Fruit fly (Drosophila melanogaster): Measurements from ENCODE around the gene Ugt303A1.
A peak's percentile ranks its signal among the peaks of the same experiment; 100 is the strongest.

Gene Ugt303A1

dm6 chr3R:11211291-11212061 lies 36.1 kb downstream of the Ugt303A1 start (continued):
- TF ChIP-seq crp (GFP tag; optimal IDR thresholded peaks at IDR 0.05): no peak
- TF ChIP-seq Mad (GFP tag; optimal IDR thresholded peaks at IDR 0.05): peak; percentile 65
- peak; percentile 56 for TF ChIP-seq Blimp-1 (GFP tag; optimal IDR thresholded peaks at IDR 0.05)
- TF ChIP-seq CG2875 (GFP tag; optimal IDR thresholded peaks at IDR 0.05): peak; percentile 31
- peak; percentile 9 for TF ChIP-seq CG6854 (GFP tag; optimal IDR thresholded peaks at IDR 0.05)
- peak; percentile 68 for TF ChIP-seq CG16863 (GFP tag; optimal IDR thresholded peaks at IDR 0.05)
- peak; percentile 20 for TF ChIP-seq emc (GFP tag; optimal IDR thresholded peaks at IDR 0.05)
- no peak for TF ChIP-seq cad (GFP tag; optimal IDR thresholded peaks at IDR 0.05)
- no peak for TF ChIP-seq en (GFP tag; optimal IDR thresholded peaks at IDR 0.05)
- peak; percentile 91 for TF ChIP-seq Rfx (GFP tag; IDR thresholded peaks at IDR 0.05)
- TF ChIP-seq gcm (GFP tag; optimal IDR thresholded peaks at IDR 0.05): peak; percentile 27
- TF ChIP-seq CG8478 (optimal IDR thresholded peaks at IDR 0.05): no peak
- peak; percentile 48 for TF ChIP-seq Atf-2 (GFP tag; optimal IDR thresholded peaks at IDR 0.05)
- peak; percentile 68 for TF ChIP-seq bab2 (GFP tag; optimal IDR thresholded peaks at IDR 0.05)
- TF ChIP-seq Dbx (GFP tag; IDR thresholded peaks at IDR 0.05): peak; percentile 78
- peak; percentile 67 for TF ChIP-seq ara (GFP tag; IDR thresholded peaks at IDR 0.05)
- no peak; the same call in 1 of the 2 replicates for TF ChIP-seq MBD-R2 (GFP tag; IDR thresholded peaks at IDR 0.05)
- TF ChIP-seq Rx (GFP tag; IDR thresholded peaks at IDR 0.05): 0 out of 2 replicates have a peak, but pooled peaks have one; percentile 37
- TF ChIP-seq CG12942 (GFP tag; optimal IDR thresholded peaks at IDR 0.05): peak; percentile 61
- 0 out of 2 replicates have a peak, but pooled peaks have one; percentile 15 for TF ChIP-seq E2f2 (GFP tag; IDR thresholded peaks at IDR 0.05)
- TF ChIP-seq CG34224 (GFP tag; IDR thresholded peaks at IDR 0.05; ENCODE audit: partially characterized antibody): no peak
- 0 out of 3 replicates have a peak, but pooled peaks have one; percentile 41 for TF ChIP-seq CG6791 (GFP tag; IDR thresholded peaks at IDR 0.05; ENCODE audit: partially characterized antibody)
- peak; percentile 74 for TF ChIP-seq Hsf (GFP tag; optimal IDR thresholded peaks at IDR 0.05)
- no peak; the same call in 2 of the 3 replicates for TF ChIP-seq otp (GFP tag; IDR thresholded peaks at IDR 0.05)
- no peak for TF ChIP-seq vnd (GFP tag; IDR thresholded peaks at IDR 0.05; ENCODE audit: partially characterized antibody)
- peak; percentile 5; the same call in 1 of the 2 replicates for TF ChIP-seq CG10321 (GFP tag; IDR thresholded peaks at IDR 0.05)
- TF ChIP-seq stwl (tag; optimal IDR thresholded peaks at IDR 0.05): no peak
- TF ChIP-seq ftz-f1 (GFP tag; optimal IDR thresholded peaks at IDR 0.05): peak; percentile 60
- TF ChIP-seq Ets65A (GFP tag): peak; percentile 98
- TF ChIP-seq nerfin-1 (tag; optimal IDR thresholded peaks at IDR 0.05): no peak
- peak; percentile 78 for TF ChIP-seq ken (GFP tag; IDR thresholded peaks at IDR 0.05)
- peak; percentile 81 for TF ChIP-seq Ptx1 (GFP tag; IDR thresholded peaks at IDR 0.05)
- TF ChIP-seq HLH54F (GFP tag; optimal IDR thresholded peaks at IDR 0.05): peak; percentile 74
- TF ChIP-seq Adf1 (GFP tag; IDR thresholded peaks at IDR 0.05): peak; percentile 33; the same call in 1 of the 2 replicates
- TF ChIP-seq CG4820 (GFP tag; optimal IDR thresholded peaks at IDR 0.05): peak; percentile 83
- TF ChIP-seq CG17912 (GFP tag; optimal IDR thresholded peaks at IDR 0.05): no peak
- TF ChIP-seq Hr78 (GFP tag; optimal IDR thresholded peaks at IDR 0.05): peak in 1 of 2 experiments; percentile 97
- peak; percentile 52 for TF ChIP-seq esg (GFP tag; conservative IDR thresholded peaks at IDR 0.05)
- no peak for TF ChIP-seq CG7271 (tag; optimal IDR thresholded peaks at IDR 0.05)
- TF ChIP-seq CG4282 (GFP tag; optimal IDR thresholded peaks at IDR 0.05): peak; percentile 14
- TF ChIP-seq fu2 (GFP tag; optimal IDR thresholded peaks at IDR 0.05): peak; percentile 48
- TF ChIP-seq wdn (GFP tag; IDR thresholded peaks at IDR 0.05): peak; percentile 57
- peak; percentile 23 for TF ChIP-seq cg (GFP tag; optimal IDR thresholded peaks at IDR 0.05)
- peak; percentile 56 for TF ChIP-seq CG1233 (GFP tag; optimal IDR thresholded peaks at IDR 0.05)
- TF ChIP-seq CG10565 (GFP tag; optimal IDR thresholded peaks at IDR 0.05): no peak
- no peak for TF ChIP-seq br (optimal IDR thresholded peaks at IDR 0.05)
- TF ChIP-seq kah (GFP tag; optimal IDR thresholded peaks at IDR 0.05): peak; percentile 87
- TF ChIP-seq ash1 (GFP tag; optimal IDR thresholded peaks at IDR 0.05): no peak
- 0 out of 4 replicates have a peak, but pooled peaks have one; percentile 20 for TF ChIP-seq Dll (GFP tag; IDR thresholded peaks at IDR 0.05; ENCODE audit: partially characterized antibody)
- peak; percentile 47 for TF ChIP-seq her (GFP tag; optimal IDR thresholded peaks at IDR 0.05)
